Worm (Caenorhabditis elegans): ENCODE measurements around the gene T05C7.7.

ce11 chrIV:109307-109706 is 47.8 kb downstream of the T05C7.7 start, which contains the start of gene B0545.4:
- no peak for TF ChIP-seq him-1 (tag; optimal IDR thresholded peaks at IDR 0.05)
- no peak for TF ChIP-seq W03F9.2 (tag; optimal IDR thresholded peaks at IDR 0.05)

All from whole organism, L4/young adult.